Worm (Caenorhabditis elegans): ENCODE data around the gene T26A5.2.

- TF ChIP-seq him-1 (tag; optimal IDR thresholded peaks at IDR 0.05), result no peak
- no peak for TF ChIP-seq dao-5 (tag; optimal IDR thresholded peaks at IDR 0.05)
Observed at ce11 chrIII:6476380-6476779, 9.3 kb downstream of the T26A5.2 start.
